Worm (Caenorhabditis elegans) whole organism, midembryonic: ENCODE results near the gene smut-1.
A peak's percentile ranks its signal among the peaks of the same experiment; 100 is the strongest.

ENCODE experiments used
- T22C8.4 ChIP-seq: fragments of 200-800 bp; sonication (Bioruptor generic); IDR thresholded peaks from 2 replicates; pipeline ENCODE4 v1.3.6; 2022; ENCODE audit warnings: missing genetic modification characterization, missing compliant biosample characterization
- cog-1 ChIP-seq: sonication (generic microtip); optimal IDR thresholded peaks from 2 replicates; lab custom pipeline; 2016; ENCODE audit warnings: missing genetic modification characterization, missing compliant biosample characterization
- flt-1 ChIP-seq: fragments of 200-800 bp; sonication (Bioruptor generic); IDR thresholded peaks from 2 replicates; pipeline ENCODE4 v1.3.6; 2022; ENCODE audit warnings: missing genetic modification characterization, missing compliant biosample characterization
- klf-2 ChIP-seq: fragments of 200-800 bp; sonication (Bioruptor generic); conservative IDR thresholded peaks from 2 replicates; pipeline ENCODE4 v1.3.6; 2022; ENCODE audit warnings: missing genetic modification reagents, missing genetic modification characterization, missing compliant biosample characterization
- med-1 ChIP-seq: sonication (generic microtip); optimal IDR thresholded peaks from 2 replicates; lab custom pipeline; 2017; ENCODE audit warnings: missing genetic modification characterization, mild to moderate bottlenecking, missing compliant biosample characterization, antibody characterized with exemption, missing genetic modification reagents; ENCODE audit not compliant: insufficient read depth
- ref-1 ChIP-seq: fragments of 200-800 bp; sonication (Bioruptor generic); conservative IDR thresholded peaks from 2 replicates; pipeline ENCODE4 v1.3.6; 2022; ENCODE audit warnings: missing genetic modification reagents, missing genetic modification characterization, missing compliant biosample characterization
- tab-1 ChIP-seq: fragments of 200-800 bp; sonication (Bioruptor generic); IDR thresholded peaks from 2 replicates; pipeline ENCODE4 v1.3.6; 2022; ENCODE audit warnings: missing genetic modification characterization, missing compliant biosample characterization
- ztf-23 ChIP-seq: fragments of 200-800 bp; sonication (Bioruptor generic); IDR thresholded peaks from 2 replicates; pipeline ENCODE4 v1.3.6; 2022; ENCODE audit warnings: missing genetic modification reagents, missing genetic modification characterization, missing compliant biosample characterization
- ztf-29 ChIP-seq: fragments of 200-800 bp; sonication (Bioruptor generic); IDR thresholded peaks from 2 replicates; pipeline ENCODE4 v1.3.6; 2022; ENCODE audit warnings: missing genetic modification reagents, missing genetic modification characterization, missing compliant biosample characterization

- TF ChIP-seq tab-1 (no peak), T22C8.4 (GFP tag; lab: Robert Waterston, UW) (no peak), med-1 (GFP tag; lab: Kevin White, UChicago) (no peak), ztf-29 (GFP tag; lab: Robert Waterston, UW) (no peak), ref-1 (GFP tag; lab: Robert Waterston, UW) (no peak), cog-1 (tag; lab: Kevin White, UChicago) (peak; percentile 73), klf-2 (GFP tag; lab: Robert Waterston, UW) (no peak), flt-1 (peak; percentile 69), ztf-23 (GFP tag; lab: Robert Waterston, UW) (no peak)
Measured at ce11 chrV:6053188-6053687, 43.7 kb upstream of the smut-1 start, which contains the start of gene seip-1.
